Fruit fly (Drosophila melanogaster): ENCODE measurements around the gene CG9692.

Gene CG9692

dm6 chr3L:16659959-16660870, 44.6 kb upstream of the CG9692 start (continued):
- TF ChIP-seq bsh (GFP tag; optimal IDR thresholded peaks at IDR 0.05) (peak; percentile 95 to 97), vnd (GFP tag; IDR thresholded peaks at IDR 0.05; ENCODE audit: partially characterized antibody) (no peak), CG14860 (GFP tag; IDR thresholded peaks at IDR 0.05; ENCODE audit: partially characterized antibody) (no peak), z (GFP tag; IDR thresholded peaks at IDR 0.05) (0 out of 3 replicates have a peak, but pooled peaks have one; percentile 36), NK7.1 (GFP tag; optimal IDR thresholded peaks at IDR 0.05) (peak; percentile 86), GATAe (GFP tag; conservative IDR thresholded peaks at IDR 0.05) (peak; percentile 83), CG34376 (GFP tag; optimal IDR thresholded peaks at IDR 0.05) (peak; percentile 75), CG9797 (GFP tag; optimal IDR thresholded peaks at IDR 0.05) (peak; percentile 44), lmd (GFP tag; IDR thresholded peaks at IDR 0.05) (peak; percentile 98), ken (GFP tag; IDR thresholded peaks at IDR 0.05) (peak; percentile 93), CG10274 (GFP tag; optimal IDR thresholded peaks at IDR 0.05) (peak; percentile 90), ems (GFP tag; optimal IDR thresholded peaks at IDR 0.05) (peak; percentile 93), CG17829 (tag; optimal IDR thresholded peaks at IDR 0.05) (peak; percentile 95), Bdp1 (GFP tag; optimal IDR thresholded peaks at IDR 0.05) (peak; percentile 87), Gug (GFP tag; IDR thresholded peaks at IDR 0.05) (peak; percentile 97), CG18011 (GFP tag; optimal IDR thresholded peaks at IDR 0.05) (peak; percentile 82), sqz (GFP tag; optimal IDR thresholded peaks at IDR 0.05) (peak; percentile 91), zen2 (GFP tag; IDR thresholded peaks at IDR 0.05; ENCODE audit: partially characterized antibody) (no peak), CG10979 (tag; optimal IDR thresholded peaks at IDR 0.05) (peak; percentile 98), dmrt99B (tag; optimal IDR thresholded peaks at IDR 0.05) (peak; percentile 99), CG15514 (GFP tag; optimal IDR thresholded peaks at IDR 0.05) (peak; percentile 91), C15 (GFP tag; IDR thresholded peaks at IDR 0.05) (peak; percentile 90), CG17385 (GFP tag; optimal IDR thresholded peaks at IDR 0.05) (peak; percentile 94), CG2116 (GFP tag; optimal IDR thresholded peaks at IDR 0.05) (peak; percentile 79), ato (GFP tag; IDR thresholded peaks at IDR 0.05; ENCODE audit: partially characterized antibody) (no peak), CG1647 (GFP tag; optimal IDR thresholded peaks at IDR 0.05) (peak; percentile 93), CG6689 (GFP tag; IDR thresholded peaks at IDR 0.05) (peak; percentile 95), dysf (GFP tag; IDR thresholded peaks at IDR 0.05) (peak; percentile 97), knrl (GFP tag; IDR thresholded peaks at IDR 0.05; ENCODE audit: partially characterized antibody) (no peak), CG12659 (GFP tag; optimal IDR thresholded peaks at IDR 0.05) (peak; percentile 98), Atf3 (GFP tag; optimal IDR thresholded peaks at IDR 0.05) (peak; percentile 88), Fer2 (tag; optimal IDR thresholded peaks at IDR 0.05) (peak; percentile 94), kni (GFP tag; optimal IDR thresholded peaks at IDR 0.05) (peak; percentile 78), toy (GFP tag; IDR thresholded peaks at IDR 0.05) (peak; percentile 83), dm (GFP tag; optimal IDR thresholded peaks at IDR 0.05) (peak; percentile 78), chinmo (GFP tag; IDR thresholded peaks at IDR 0.05; ENCODE audit: partially characterized antibody) (peak; percentile 85; the same call in 3 of the 4 replicates), NfI (GFP tag; optimal IDR thresholded peaks at IDR 0.05) (peak; percentile 96), yki (optimal IDR thresholded peaks at IDR 0.05) (no peak), CG10543 (GFP tag; optimal IDR thresholded peaks at IDR 0.05) (peak; percentile 96), peb (GFP tag; IDR thresholded peaks at IDR 0.05) (peak; percentile 92), CG1529 (GFP tag; optimal IDR thresholded peaks at IDR 0.05) (peak; percentile 95), pum (GFP tag; optimal IDR thresholded peaks at IDR 0.05) (peak; percentile 92), crc (GFP tag; optimal IDR thresholded peaks at IDR 0.05) (peak; percentile 91), corto (GFP tag; optimal IDR thresholded peaks at IDR 0.05) (peak; percentile 86), CG18599 (GFP tag; optimal IDR thresholded peaks at IDR 0.05) (peak; percentile 98), Antp (GFP tag; optimal IDR thresholded peaks at IDR 0.05) (peak; percentile 91), CG2678 (tag; optimal IDR thresholded peaks at IDR 0.05) (peak; percentile 99)

All from whole organism, embryonic.